Fruit fly (Drosophila melanogaster) whole organism, pupa: ENCODE measurements around the gene CG34251.

Experiments
- CG14655 ChIP-seq: fragments of 200-800 bp; sonication (Bioruptor generic); optimal IDR thresholded peaks from 3 replicates; lab custom pipeline; 2017; ENCODE audit warnings: mild to moderate bottlenecking, missing biosample characterization, missing genetic modification reagents, missing genetic modification characterization
- fd96Ca ChIP-seq: fragments of 200-800 bp; sonication (Bioruptor generic); IDR thresholded peaks from 3 replicates; pipeline ENCODE4 v1.3.6; 2022; ENCODE audit warnings: missing biosample characterization, missing genetic modification characterization

dm6 chr3L:17689579-17690191, 18.3 kb downstream of the CG34251 start, which contains the start of gene Ccn:
- TF ChIP-seq CG14655 (GFP tag; lab: Kevin White, UChicago) = no peak
- no peak for TF ChIP-seq fd96Ca
